Worm (Caenorhabditis elegans): ENCODE data around the gene srb-3.

Gene srb-3

ce11 chrII:5181497-5181896 lies 14.9 kb upstream of the srb-3 start:
- TF ChIP-seq alr-1 (tag; optimal IDR thresholded peaks at IDR 0.05) (no peak), nhr-25 (tag; optimal IDR thresholded peaks at IDR 0.05) (peak; percentile 51), skn-1 (tag; optimal IDR thresholded peaks at IDR 0.05) (no peak), nhr-237 (tag; optimal IDR thresholded peaks at IDR 0.05) (no peak), mdl-1 (tag; optimal IDR thresholded peaks at IDR 0.05) (peak; percentile 75 to 85), sem-4 (tag; optimal IDR thresholded peaks at IDR 0.05) (peak; percentile 56), unc-55 (GFP tag; optimal IDR thresholded peaks at IDR 0.05) (peak; percentile 61), R02D3.7 (tag; optimal IDR thresholded peaks at IDR 0.05) (no peak), C34F6.9 (tag; optimal IDR thresholded peaks at IDR 0.05) (peak; percentile 72), ceh-16 (tag; optimal IDR thresholded peaks at IDR 0.05) (no peak), ztf-11 (tag; optimal IDR thresholded peaks at IDR 0.05) (no peak), blmp-1 (tag; optimal IDR thresholded peaks at IDR 0.05; ENCODE audit: insufficient read depth) (peak; percentile 74), snpc-4 (tag; optimal IDR thresholded peaks at IDR 0.05) (peak; percentile 62), nhr-77 (tag; optimal IDR thresholded peaks at IDR 0.05) (no peak), elt-3 (tag; optimal IDR thresholded peaks at IDR 0.05) (no peak), nhr-6 (tag; optimal IDR thresholded peaks at IDR 0.05) (no peak), crh-2 (tag; optimal IDR thresholded peaks at IDR 0.05) (no peak), dmd-4 (tag; optimal IDR thresholded peaks at IDR 0.05) (no peak), fos-1 (tag; optimal IDR thresholded peaks at IDR 0.05) (peak; percentile 48), lin-13 (GFP tag; optimal IDR thresholded peaks at IDR 0.05) (peak; percentile 55), elt-1 (tag; optimal IDR thresholded peaks at IDR 0.05) (no peak), lin-11 (tag; optimal IDR thresholded peaks at IDR 0.05) (peak; percentile 49), nhr-12 (tag; optimal IDR thresholded peaks at IDR 0.05) (no peak), gmeb-1 (tag; optimal IDR thresholded peaks at IDR 0.05) (no peak), mbf-1 (tag; optimal IDR thresholded peaks at IDR 0.05) (no peak), nhr-23 (tag; optimal IDR thresholded peaks at IDR 0.05) (no peak), ceh-82 (tag; optimal IDR thresholded peaks at IDR 0.05) (no peak), lsy-2 (tag; optimal IDR thresholded peaks at IDR 0.05) (peak; percentile 18 to 74), ztf-1 (GFP tag; conservative IDR thresholded peaks at IDR 0.05) (no peak), aly-2 (tag; optimal IDR thresholded peaks at IDR 0.05) (no peak), nhr-129 (tag; optimal IDR thresholded peaks at IDR 0.05) (peak; percentile 77), egl-27 (tag; optimal IDR thresholded peaks at IDR 0.05) (peak; percentile 54), sma-9 (GFP tag; optimal IDR thresholded peaks at IDR 0.05) (peak; percentile 79), sma-9 (tag; optimal IDR thresholded peaks at IDR 0.05) (no peak), zag-1 (tag; optimal IDR thresholded peaks at IDR 0.05) (peak; percentile 71), peb-1 (tag; optimal IDR thresholded peaks at IDR 0.05) (no peak), ama-1 (optimal IDR thresholded peaks at IDR 0.05) (no peak), sma-3 (GFP tag; optimal IDR thresholded peaks at IDR 0.05) (peak; percentile 22), lin-39 (tag; optimal IDR thresholded peaks at IDR 0.05) (no peak), ztf-4 (tag; optimal IDR thresholded peaks at IDR 0.05) (no peak), unc-39 (tag; optimal IDR thresholded peaks at IDR 0.05) (no peak), nhr-11 (tag; optimal IDR thresholded peaks at IDR 0.05) (no peak), nhr-10 (tag; optimal IDR thresholded peaks at IDR 0.05) (no peak), nhr-21 (tag; optimal IDR thresholded peaks at IDR 0.05) (peak; percentile 34), unc-62 (GFP tag; optimal IDR thresholded peaks at IDR 0.05) (no peak), Y55F3AM.14 (GFP tag; optimal IDR thresholded peaks at IDR 0.05) (peak; percentile 69), mab-5 (tag; optimal IDR thresholded peaks at IDR 0.05) (no peak), F13H6.1 (tag; optimal IDR thresholded peaks at IDR 0.05) (peak; percentile 80), ZK546.5 (tag; optimal IDR thresholded peaks at IDR 0.05) (peak; percentile 6)

Data from whole organism, L2 larva.